Worm (Caenorhabditis elegans) whole organism, L4 larva: ENCODE data around the gene otub-3.

Experiments used
- F26F4.8 ChIP-seq: fragments of 200-800 bp; sonication (Bioruptor generic); conservative IDR thresholded peaks from 2 replicates; pipeline ENCODE4 v1.3.6; 2022; ENCODE audit warnings: missing genetic modification characterization, missing compliant biosample characterization
- F37D6.2 ChIP-seq: sonication (generic microtip); optimal IDR thresholded peaks from 2 replicates; lab custom pipeline; 2016; ENCODE audit warnings: mild to moderate bottlenecking, missing genetic modification characterization, missing compliant biosample characterization
- F44E2.7 ChIP-seq: fragments of 200-800 bp; sonication (Bioruptor generic); IDR thresholded peaks from 2 replicates; pipeline ENCODE4 v2.1.2; 2022; ENCODE audit warnings: missing genetic modification characterization, missing compliant biosample characterization
- F49E8.2 ChIP-seq: sonication (generic microtip); optimal IDR thresholded peaks from 2 replicates; lab custom pipeline; 2016; ENCODE audit warnings: missing compliant biosample characterization, mild to moderate bottlenecking, missing genetic modification characterization, borderline replicate concordance
- R02D3.7 ChIP-seq: fragments of 150-350 bp; sonication (generic microtip); optimal IDR thresholded peaks from 3 replicates; lab custom pipeline; 2014; ENCODE audit warnings: missing biosample characterization, missing genetic modification characterization
- T20F7.1 ChIP-seq: fragments of 200-800 bp; sonication (Bioruptor generic); optimal IDR thresholded peaks from 2 replicates; lab custom pipeline; 2018; ENCODE audit warnings: mild to moderate bottlenecking, missing genetic modification characterization, missing compliant biosample characterization
- Y5F2A.4 ChIP-seq: fragments of 200-800 bp; sonication (Bioruptor generic); optimal IDR thresholded peaks from 2 replicates; lab custom pipeline; 2018; ENCODE audit warnings: mild to moderate bottlenecking, missing genetic modification characterization, missing compliant biosample characterization
- Y75B8A.6 ChIP-seq: fragments of 200-800 bp; sonication (Bioruptor generic); IDR thresholded peaks from 2 replicates; pipeline ENCODE4 v1.3.6; 2022; ENCODE audit warnings: missing genetic modification reagents, missing genetic modification characterization, missing compliant biosample characterization
- ZK546.5 ChIP-seq, 2 experiments: sonication (generic microtip); optimal IDR thresholded peaks; 2 replicates each; lab custom pipeline; 2017; ENCODE audit warnings: missing biosample characterization in 2 of 2, missing genetic modification characterization in 2 of 2
- aha-1 ChIP-seq: fragments of 150-350 bp; peaks from one replicate; lab custom pipeline; 2014; ENCODE audit warnings: missing biosample characterization, missing genetic modification characterization
- aly-2 ChIP-seq: sonication (generic microtip); optimal IDR thresholded peaks from 2 replicates; lab custom pipeline; 2018; ENCODE audit warnings: missing biosample characterization, missing genetic modification characterization
- ceh-28 ChIP-seq: fragments of 150-350 bp; optimal IDR thresholded peaks from 2 replicates; lab custom pipeline; 2014; ENCODE audit warnings: missing biosample characterization, missing genetic modification reagents, missing genetic modification characterization
- ceh-32 ChIP-seq: sonication (generic microtip); optimal IDR thresholded peaks from 2 replicates; lab custom pipeline; 2016; ENCODE audit warnings: mild to moderate bottlenecking, missing genetic modification characterization, missing compliant biosample characterization; ENCODE audit not compliant: poor library complexity
- ces-1 ChIP-seq: fragments of 150-350 bp; sonication (generic microtip); optimal IDR thresholded peaks from 4 replicates; lab custom pipeline; 2014; ENCODE audit warnings: missing biosample characterization, missing genetic modification reagents, missing genetic modification characterization
- cey-2 ChIP-seq: sonication (generic microtip); optimal IDR thresholded peaks from 3 replicates; lab custom pipeline; 2017; ENCODE audit warnings: missing genetic modification characterization, mild to moderate bottlenecking, missing compliant biosample characterization, antibody characterized with exemption, borderline replicate concordance; ENCODE audit not compliant: insufficient read depth
- ctbp-1 ChIP-seq: fragments of 200-800 bp; sonication (Bioruptor generic); IDR thresholded peaks from 2 replicates; pipeline ENCODE4 v1.3.6; 2022; ENCODE audit warnings: missing genetic modification reagents, missing genetic modification characterization, missing compliant biosample characterization
- daf-12 ChIP-seq: fragments of 150-350 bp; optimal IDR thresholded peaks from 2 replicates; lab custom pipeline; 2014; ENCODE audit warnings: missing biosample characterization, missing genetic modification reagents, missing genetic modification characterization
- daf-16 ChIP-seq, 3 experiments: sonication (generic microtip); optimal IDR thresholded peaks; 2 replicates each; lab custom pipeline; 2016 to 2017; ENCODE audit warnings: missing genetic modification characterization in 3 of 3, missing genetic modification reagents in 3 of 3, mild to moderate bottlenecking in 2 of 3, missing compliant biosample characterization in 2 of 3, missing biosample characterization in 1 of 3, moderate library complexity in 1 of 3
- daf-8 ChIP-seq: fragments of 200-800 bp; sonication (Bioruptor generic); IDR thresholded peaks from 2 replicates; pipeline ENCODE4 v1.3.6; 2022; ENCODE audit warnings: missing genetic modification characterization, missing compliant biosample characterization
- duxl-1 ChIP-seq: sonication (generic microtip); optimal IDR thresholded peaks from 2 replicates; lab custom pipeline; 2016; ENCODE audit warnings: mild to moderate bottlenecking, missing genetic modification characterization, moderate library complexity, missing compliant biosample characterization; ENCODE audit not compliant: poor library complexity
- dve-1 ChIP-seq: sonication (generic microtip); optimal IDR thresholded peaks from 2 replicates; lab custom pipeline; 2017; ENCODE audit warnings: antibody characterized with exemption, mild to moderate bottlenecking, missing genetic modification characterization, missing compliant biosample characterization; ENCODE audit not compliant: insufficient read depth
- egl-27 ChIP-seq: sonication (generic microtip); optimal IDR thresholded peaks from 3 replicates; lab custom pipeline; 2017; ENCODE audit warnings: missing biosample characterization, missing genetic modification reagents, missing genetic modification characterization
- fkh-10 ChIP-seq: fragments of 150-350 bp; optimal IDR thresholded peaks from 2 replicates; lab custom pipeline; 2014; ENCODE audit warnings: missing biosample characterization, missing genetic modification reagents, missing genetic modification characterization
- fos-1 ChIP-seq: fragments of 150-350 bp; optimal IDR thresholded peaks from 2 replicates; lab custom pipeline; 2014; ENCODE audit warnings: missing biosample characterization, missing genetic modification characterization
- hlh-11 ChIP-seq: fragments of 200-800 bp; sonication (Bioruptor generic); optimal IDR thresholded peaks from 2 replicates; lab custom pipeline; 2018; ENCODE audit warnings: mild to moderate bottlenecking, missing genetic modification characterization, missing compliant biosample characterization
- hlh-30 ChIP-seq: sonication (generic microtip); optimal IDR thresholded peaks from 2 replicates; lab custom pipeline; 2017; ENCODE audit warnings: antibody characterized with exemption, mild to moderate bottlenecking, missing genetic modification characterization, missing compliant biosample characterization; ENCODE audit not compliant: insufficient read depth
- hmg-1.1 ChIP-seq: fragments of 200-800 bp; sonication (Bioruptor generic); IDR thresholded peaks from 2 replicates; pipeline ENCODE4 v1.3.6; 2022; ENCODE audit warnings: missing genetic modification reagents, missing genetic modification characterization, missing compliant biosample characterization
- jun-1 ChIP-seq: fragments of 150-350 bp; optimal IDR thresholded peaks from 2 replicates; lab custom pipeline; 2014; ENCODE audit warnings: missing biosample characterization, missing genetic modification reagents, missing genetic modification characterization
- lim-7 ChIP-seq: fragments of 200-800 bp; sonication (Bioruptor generic); IDR thresholded peaks from 2 replicates; pipeline ENCODE4 v1.3.6; 2022; ENCODE audit warnings: missing genetic modification characterization, missing compliant biosample characterization
- lin-29 ChIP-seq: fragments of 200-800 bp; sonication (Bioruptor generic); IDR thresholded peaks from 2 replicates; pipeline ENCODE4 v1.3.6; 2022; ENCODE audit warnings: missing genetic modification reagents, missing genetic modification characterization, missing compliant biosample characterization
- lir-3 ChIP-seq: sonication (generic microtip); optimal IDR thresholded peaks from 2 replicates; lab custom pipeline; 2016; ENCODE audit warnings: mild to moderate bottlenecking, missing genetic modification characterization, missing compliant biosample characterization
- lsy-2 ChIP-seq, 2 experiments: fragments of 150-350 bp in 1 of 2; sonication (generic microtip) in 1 of 2; optimal IDR thresholded peaks; 2 replicates each; lab custom pipeline; 2014 to 2017; ENCODE audit warnings: missing biosample characterization in 2 of 2, missing genetic modification characterization in 2 of 2
- mdl-1 ChIP-seq, 2 experiments: fragments of 150-350 bp in 1 of 2; sonication (generic microtip) in 1 of 2; optimal IDR thresholded peaks; 2 replicates each; lab custom pipeline; 2014 to 2017; ENCODE audit warnings: missing biosample characterization in 2 of 2, missing genetic modification characterization in 2 of 2
- mep-1 ChIP-seq: fragments of 150-350 bp; sonication (generic microtip); optimal IDR thresholded peaks from 3 replicates; lab custom pipeline; 2014; ENCODE audit warnings: missing biosample characterization, missing genetic modification characterization
- mes-2 ChIP-seq: sonication (generic microtip); optimal IDR thresholded peaks from 2 replicates; lab custom pipeline; 2016; ENCODE audit warnings: missing genotype, mild to moderate bottlenecking, missing genetic modification characterization, missing compliant biosample characterization; ENCODE audit not compliant: poor library complexity, severe bottlenecking
- mxl-3 ChIP-seq: fragments of 200-800 bp; sonication (Bioruptor generic); optimal IDR thresholded peaks from 2 replicates; lab custom pipeline; 2018; ENCODE audit warnings: mild to moderate bottlenecking, missing genetic modification characterization, missing compliant biosample characterization
- nhr-102 ChIP-seq: sonication (generic microtip); optimal IDR thresholded peaks from 2 replicates; lab custom pipeline; 2016; ENCODE audit warnings: mild to moderate bottlenecking, missing genetic modification characterization, moderate library complexity, missing compliant biosample characterization
- nhr-11 ChIP-seq: fragments of 150-350 bp; optimal IDR thresholded peaks from 2 replicates; lab custom pipeline; 2014; ENCODE audit warnings: missing biosample characterization, missing genetic modification characterization
- nhr-111 ChIP-seq: fragments of 200-800 bp; sonication (Bioruptor generic); optimal IDR thresholded peaks from 2 replicates; lab custom pipeline; 2018; ENCODE audit warnings: mild to moderate bottlenecking, missing genetic modification characterization, missing compliant biosample characterization
- nhr-77 ChIP-seq: fragments of 150-350 bp; optimal IDR thresholded peaks from 2 replicates; lab custom pipeline; 2014; ENCODE audit warnings: missing biosample characterization, missing genetic modification characterization
- php-3 ChIP-seq: fragments of 200-800 bp; sonication (Bioruptor generic); IDR thresholded peaks from 2 replicates; pipeline ENCODE4 v1.3.6; 2022; ENCODE audit warnings: missing genetic modification reagents, missing genetic modification characterization, missing compliant biosample characterization
- pqm-1 ChIP-seq: sonication (generic microtip); optimal IDR thresholded peaks from 2 replicates; lab custom pipeline; 2017; ENCODE audit warnings: missing biosample characterization, missing genetic modification characterization
- skn-1 ChIP-seq: fragments of 150-350 bp; optimal IDR thresholded peaks from 2 replicates; lab custom pipeline; 2014; ENCODE audit warnings: missing biosample characterization, missing genetic modification characterization
- snpc-4 ChIP-seq: fragments of 150-350 bp; optimal IDR thresholded peaks from 2 replicates; lab custom pipeline; 2014; ENCODE audit warnings: missing biosample characterization, missing genetic modification characterization
- spr-1 ChIP-seq: sonication (generic microtip); optimal IDR thresholded peaks from 2 replicates; lab custom pipeline; 2016; ENCODE audit warnings: mild to moderate bottlenecking, missing genetic modification characterization, missing compliant biosample characterization
- tag-97 ChIP-seq: fragments of 200-800 bp; sonication (Bioruptor generic); IDR thresholded peaks from 2 replicates; pipeline ENCODE4 v1.3.6; 2022; ENCODE audit warnings: missing genetic modification characterization, missing compliant biosample characterization
- unc-39 ChIP-seq: sonication (generic microtip); optimal IDR thresholded peaks from 2 replicates; lab custom pipeline; 2017; ENCODE audit warnings: missing biosample characterization, missing genetic modification characterization
- zfp-2 ChIP-seq: sonication (generic microtip); optimal IDR thresholded peaks from 2 replicates; lab custom pipeline; 2016; ENCODE audit warnings: mild to moderate bottlenecking, missing genetic modification characterization, missing compliant biosample characterization

otub-3 gene

ce11 chrIV:8757729-8758128 lies 29.8 kb downstream of the otub-3 start (continued):
- TF ChIP-seq F49E8.2 (tag; lab: Kevin White, UChicago) (no peak), hmg-1.1 (GFP tag; lab: Robert Waterston, UW) (no peak), skn-1 (tag; lab: Kevin White, UChicago) (no peak), nhr-11 (tag; lab: Kevin White, UChicago) (peak; percentile 7), Y5F2A.4 (GFP tag; lab: Kevin White, UChicago) (no peak), nhr-102 (tag; lab: Kevin White, UChicago) (no peak), pqm-1 (tag; lab: Kevin White, UChicago) (peak; percentile 89), hlh-30 (tag; lab: Kevin White, UChicago) (no peak), mdl-1 (tag; optimal IDR thresholded peaks at IDR 0.05; lab: Kevin White, UChicago) (peak in 1 of 2 experiments; percentile 14), daf-16 (GFP tag; optimal IDR thresholded peaks at IDR 0.05; lab: Kevin White, UChicago) (no peak), daf-16 (tag; optimal IDR thresholded peaks at IDR 0.05; lab: Kevin White, UChicago) (peak; percentile 72), ZK546.5 (tag; optimal IDR thresholded peaks at IDR 0.05; lab: Kevin White, UChicago) (no peak), aha-1 (tag; lab: Kevin White, UChicago) (peak; percentile 12), lim-7 (GFP tag; lab: Robert Waterston, UW) (no peak), mes-2 (tag; lab: Kevin White, UChicago) (no peak)

DNA sequence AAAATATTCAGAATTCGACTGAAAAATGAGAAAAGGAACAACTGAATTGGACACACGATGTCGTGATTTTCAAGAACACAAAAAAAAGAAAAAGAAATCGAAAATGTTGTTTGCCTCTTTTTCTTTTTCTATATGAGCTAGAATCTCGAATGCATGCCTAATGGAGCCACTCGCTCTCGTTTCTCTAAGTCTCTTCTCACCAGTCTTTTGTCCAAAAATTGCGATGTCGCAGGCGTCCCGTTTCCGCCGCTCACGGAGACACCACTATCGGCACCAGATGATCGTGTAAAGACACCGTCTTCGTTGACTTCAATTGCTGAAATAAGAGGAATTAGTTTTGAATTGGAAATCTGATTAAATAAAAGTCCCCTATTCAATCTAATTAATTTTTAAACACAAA lies 30.6 kb downstream of the otub-3 start:
- TF ChIP-seq hlh-11 (peak; percentile 31), jun-1 (tag; lab: Kevin White, UChicago) (no peak), aly-2 (tag; lab: Kevin White, UChicago) (no peak), nhr-111 (GFP tag; lab: Kevin White, UChicago) (no peak), lsy-2 (tag; optimal IDR thresholded peaks at IDR 0.05; lab: Kevin White, UChicago) (peak in 1 of 2 experiments; percentile 52), F26F4.8 (GFP tag; lab: Robert Waterston, UW) (no peak), mxl-3 (GFP tag; lab: Kevin White, UChicago) (no peak), ctbp-1 (peak; percentile 75), T20F7.1 (GFP tag; lab: Kevin White, UChicago) (no peak), R02D3.7 (tag; lab: Kevin White, UChicago) (no peak), php-3 (GFP tag; lab: Robert Waterston, UW) (no peak), F37D6.2 (no peak), unc-39 (tag; lab: Kevin White, UChicago) (no peak), Y75B8A.6 (no peak), spr-1 (tag; lab: Kevin White, UChicago) (no peak), zfp-2 (tag; lab: Kevin White, UChicago) (no peak), cey-2 (tag; lab: Kevin White, UChicago) (no peak), ZK546.5 (tag; optimal IDR thresholded peaks at IDR 0.05; lab: Kevin White, UChicago) (no peak), snpc-4 (tag; lab: Kevin White, UChicago) (no peak), ceh-28 (no peak), lim-7 (GFP tag; lab: Robert Waterston, UW) (no peak), egl-27 (tag; lab: Kevin White, UChicago) (no peak), duxl-1 (tag; lab: Kevin White, UChicago) (no peak), lir-3 (tag; lab: Kevin White, UChicago) (no peak), daf-12 (no peak), fkh-10 (GFP tag; lab: Kevin White, UChicago) (peak; percentile 34), fos-1 (tag; lab: Kevin White, UChicago) (no peak), dve-1 (no peak), daf-16 (GFP tag; optimal IDR thresholded peaks at IDR 0.05; lab: Kevin White, UChicago) (no peak), daf-16 (tag; optimal IDR thresholded peaks at IDR 0.05; lab: Kevin White, UChicago) (no peak), lin-29 (GFP tag; lab: Robert Waterston, UW) (no peak), ces-1 (no peak), mep-1 (peak; percentile 40), tag-97 (no peak), hlh-30 (tag; lab: Kevin White, UChicago) (peak; percentile 34), daf-8 (no peak), ceh-32 (tag; lab: Kevin White, UChicago) (no peak), nhr-77 (tag; lab: Kevin White, UChicago) (no peak), F44E2.7 (GFP tag; lab: Robert Waterston, UW) (no peak), skn-1 (tag; lab: Kevin White, UChicago) (no peak)
